Fruit fly (Drosophila melanogaster) Kc167 (cell line): Measurements from ENCODE around the gene Bicra.

Experiments
- Sin3A ChIP-seq: fragments of >200 bp; optimal IDR thresholded peaks from 2 replicates; lab custom pipeline; 2018; ENCODE audit warnings: missing external identifiers
- ttk ChIP-seq: sonication (Bioruptor generic); optimal IDR thresholded peaks from 2 replicates; lab custom pipeline; 2017; ENCODE audit warnings: missing external identifiers

DNA sequence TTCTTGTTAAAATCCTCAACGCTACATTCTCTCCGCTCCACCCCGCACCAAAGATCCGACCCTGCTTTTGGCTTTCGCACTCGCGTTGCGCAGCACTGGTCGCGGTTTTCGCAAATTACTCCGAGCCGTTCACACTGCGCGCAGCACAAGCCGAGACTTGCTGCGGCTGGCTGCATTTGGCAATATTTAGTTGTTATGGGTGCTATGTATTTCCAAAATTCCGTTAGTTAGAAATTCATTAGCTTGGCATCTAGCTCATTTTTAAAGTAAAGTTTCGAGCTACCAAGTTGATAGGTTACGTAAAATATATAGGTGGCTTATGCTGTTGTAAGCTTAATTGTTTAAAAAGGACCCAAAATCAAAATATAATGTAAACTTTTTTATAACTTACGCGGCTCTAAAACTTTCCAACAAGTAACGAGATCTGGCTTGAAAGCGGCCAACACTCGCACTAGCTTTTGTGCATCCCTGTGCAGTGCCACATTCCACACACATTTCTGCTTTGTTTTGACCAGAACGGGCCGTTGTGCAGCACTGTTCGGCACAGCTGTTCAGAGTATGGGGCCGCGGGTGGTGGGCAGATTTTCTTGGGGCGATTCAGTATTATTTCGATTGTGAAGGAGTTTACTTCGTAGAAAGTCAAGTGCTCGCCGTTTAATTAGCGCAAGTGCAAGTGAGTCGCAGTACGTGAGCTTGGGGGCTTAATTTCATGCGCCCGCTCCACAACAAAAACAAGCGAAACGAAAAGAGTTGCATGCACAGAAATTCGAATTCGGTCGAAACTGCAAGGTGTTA, 60.2 kb downstream of the Bicra start, which contains the start of the genes yem and Ctl2:
- TF ChIP-seq Sin3A = peak; percentile 70
- no peak for TF ChIP-seq ttk (lab: Kevin White, UChicago)
